Worm (Caenorhabditis elegans) whole organism, L1 larva: Measurements from ENCODE around the gene str-31.

Experiments used
- Y116A8C.19 ChIP-seq: sonication (generic microtip); optimal IDR thresholded peaks from 2 replicates; lab custom pipeline; 2016; ENCODE audit warnings: missing compliant biosample characterization, missing genetic modification characterization, borderline replicate concordance
- alr-1 ChIP-seq: fragments of 200-800 bp; sonication (Bioruptor generic); optimal IDR thresholded peaks from 2 replicates; lab custom pipeline; 2018; ENCODE audit warnings: borderline replicate concordance, mild to moderate bottlenecking, missing genetic modification characterization, missing compliant biosample characterization
- blmp-1 ChIP-seq: fragments of 150-350 bp; optimal IDR thresholded peaks from 2 replicates; lab custom pipeline; 2014; ENCODE audit warnings: missing biosample characterization, missing genetic modification characterization
- ceh-63 ChIP-seq: fragments of 200-800 bp; sonication (Bioruptor generic); optimal IDR thresholded peaks from 2 replicates; lab custom pipeline; 2018; ENCODE audit warnings: mild to moderate bottlenecking, missing genetic modification characterization, missing compliant biosample characterization
- ceh-8 ChIP-seq: fragments of 200-800 bp; sonication (Bioruptor generic); optimal IDR thresholded peaks from 2 replicates; lab custom pipeline; 2018; ENCODE audit warnings: mild to moderate bottlenecking, missing genetic modification characterization, moderate library complexity, missing compliant biosample characterization
- ces-1 ChIP-seq: fragments of 150-350 bp; optimal IDR thresholded peaks from 2 replicates; lab custom pipeline; 2014; ENCODE audit warnings: missing biosample characterization, missing genetic modification reagents, missing genetic modification characterization
- dpl-1 ChIP-seq, 3 experiments: fragments of 150-350 bp in 2 of 3; sonication (generic microtip) in 1 of 3; optimal IDR thresholded peaks; 2 replicates each; lab custom pipeline; 2014 to 2017; ENCODE audit warnings: missing biosample characterization in 3 of 3, missing genetic modification characterization in 3 of 3, missing genetic modification reagents in 3 of 3
- efl-1 ChIP-seq, 4 experiments: fragments of 150-350 bp; optimal IDR thresholded peaks in 3 of 4; peaks in 1 of 4; 1 replicate in 1 of 4; 2 replicates in 3 of 4; lab custom pipeline; 2014; ENCODE audit warnings: missing biosample characterization in 2 of 4, missing genetic modification characterization in 2 of 4, missing genetic modification reagents in 2 of 4
- egl-13 ChIP-seq: sonication (generic microtip); optimal IDR thresholded peaks from 2 replicates; lab custom pipeline; 2016; ENCODE audit warnings: missing genotype, missing genetic modification reagents, missing genetic modification characterization, missing compliant biosample characterization
- elt-3 ChIP-seq, 6 experiments: fragments of 150-350 bp in 1 of 6; sonication (generic microtip); optimal IDR thresholded peaks; 2 replicates each; lab custom pipeline; 2017 to 2018; ENCODE audit warnings: missing biosample characterization in 6 of 6, missing genetic modification characterization in 6 of 6, inconsistent platforms in 1 of 6
- ets-5 ChIP-seq: fragments of 200-800 bp; sonication (Bioruptor generic); IDR thresholded peaks from 2 replicates; pipeline ENCODE4 v1.3.6; 2022; ENCODE audit warnings: missing genetic modification characterization, missing compliant biosample characterization
- fkh-10 ChIP-seq: sonication (generic microtip); optimal IDR thresholded peaks from 2 replicates; lab custom pipeline; 2017; ENCODE audit warnings: missing biosample characterization, missing genetic modification reagents, missing genetic modification characterization
- fkh-8 ChIP-seq: sonication (generic microtip); optimal IDR thresholded peaks from 2 replicates; lab custom pipeline; 2016; ENCODE audit warnings: mild to moderate bottlenecking, missing genetic modification characterization, missing compliant biosample characterization
- fos-1 ChIP-seq: fragments of 150-350 bp; optimal IDR thresholded peaks from 2 replicates; lab custom pipeline; 2014; ENCODE audit warnings: missing biosample characterization, missing genetic modification characterization
- grh-1 ChIP-seq: fragments of 200-800 bp; sonication (Bioruptor generic); IDR thresholded peaks from 2 replicates; pipeline ENCODE4 v1.3.6; 2022; ENCODE audit warnings: missing genetic modification reagents, missing genetic modification characterization, missing compliant biosample characterization
- hlh-4 ChIP-seq: sonication (generic microtip); optimal IDR thresholded peaks from 2 replicates; lab custom pipeline; 2016; ENCODE audit warnings: mild to moderate bottlenecking, missing genetic modification characterization, missing compliant biosample characterization
- irx-1 ChIP-seq: sonication (generic microtip); optimal IDR thresholded peaks from 2 replicates; lab custom pipeline; 2016; ENCODE audit warnings: missing genetic modification characterization, missing compliant biosample characterization
- lin-14 ChIP-seq: fragments of 200-800 bp; sonication (Bioruptor generic); optimal IDR thresholded peaks from 2 replicates; lab custom pipeline; 2018; ENCODE audit warnings: mild to moderate bottlenecking, missing genetic modification characterization, moderate library complexity, missing compliant biosample characterization
- lin-39 ChIP-seq: fragments of 150-350 bp; optimal IDR thresholded peaks from 2 replicates; lab custom pipeline; 2014; ENCODE audit warnings: missing biosample characterization, missing genetic modification reagents, missing genetic modification characterization
- lir-3 ChIP-seq: sonication (generic microtip); optimal IDR thresholded peaks from 2 replicates; lab custom pipeline; 2016; ENCODE audit warnings: mild to moderate bottlenecking, missing genetic modification characterization, moderate library complexity, missing compliant biosample characterization; ENCODE audit not compliant: poor library complexity
- mep-1 ChIP-seq: fragments of 150-350 bp; optimal IDR thresholded peaks from 2 replicates; lab custom pipeline; 2014; ENCODE audit warnings: missing biosample characterization, missing genetic modification characterization
- nhr-11 ChIP-seq: fragments of 150-350 bp; optimal IDR thresholded peaks from 2 replicates; lab custom pipeline; 2014; ENCODE audit warnings: missing biosample characterization, missing genetic modification characterization
- nhr-71 ChIP-seq: sonication (generic microtip); optimal IDR thresholded peaks from 2 replicates; lab custom pipeline; 2016; ENCODE audit warnings: mild to moderate bottlenecking, missing genetic modification characterization, moderate library complexity, missing compliant biosample characterization
- nhr-76 ChIP-seq: sonication (generic microtip); optimal IDR thresholded peaks from 2 replicates; lab custom pipeline; 2017; ENCODE audit warnings: missing biosample characterization, missing genetic modification characterization
- nhr-85 ChIP-seq: sonication (generic microtip); peaks from one replicate; lab custom pipeline; 2016; ENCODE audit warnings: missing genetic modification characterization, inconsistent platforms, missing compliant biosample characterization
- nhr-90 ChIP-seq: sonication (generic microtip); optimal IDR thresholded peaks from 2 replicates; lab custom pipeline; 2016; ENCODE audit warnings: mild to moderate bottlenecking, missing genetic modification characterization, missing compliant biosample characterization; ENCODE audit not compliant: poor library complexity
- pag-3 ChIP-seq: sonication (generic microtip); optimal IDR thresholded peaks from 2 replicates; lab custom pipeline; 2017; ENCODE audit warnings: missing genetic modification characterization, mild to moderate bottlenecking, missing compliant biosample characterization, antibody characterized with exemption, borderline replicate concordance; ENCODE audit not compliant: insufficient read depth
- pax-3 ChIP-seq: fragments of 200-800 bp; sonication (Bioruptor generic); optimal IDR thresholded peaks from 2 replicates; lab custom pipeline; 2018; ENCODE audit warnings: mild to moderate bottlenecking, missing genetic modification characterization, moderate library complexity, missing compliant biosample characterization
- pqm-1 ChIP-seq: sonication (generic microtip); optimal IDR thresholded peaks from 3 replicates; lab custom pipeline; 2017; ENCODE audit warnings: missing biosample characterization, missing genetic modification characterization
- rnt-1 ChIP-seq: sonication (generic microtip); optimal IDR thresholded peaks from 2 replicates; lab custom pipeline; 2016; ENCODE audit warnings: mild to moderate bottlenecking, missing genetic modification characterization, moderate library complexity, missing compliant biosample characterization
- snu-23 ChIP-seq: sonication (generic microtip); optimal IDR thresholded peaks from 2 replicates; lab custom pipeline; 2016; ENCODE audit warnings: missing genetic modification characterization, missing compliant biosample characterization
- sptf-1 ChIP-seq: fragments of 150-350 bp; optimal IDR thresholded peaks from 2 replicates; lab custom pipeline; 2014; ENCODE audit warnings: missing biosample characterization, missing genetic modification characterization
- unc-130 ChIP-seq: fragments of 150-350 bp; optimal IDR thresholded peaks from 2 replicates; lab custom pipeline; 2017; ENCODE audit warnings: missing biosample characterization, missing genetic modification characterization, inconsistent platforms
- unc-86 ChIP-seq: sonication (generic microtip); optimal IDR thresholded peaks from 2 replicates; lab custom pipeline; 2016; ENCODE audit warnings: missing genetic modification characterization, missing compliant biosample characterization
- vab-15 ChIP-seq: sonication (generic microtip); optimal IDR thresholded peaks from 2 replicates; lab custom pipeline; 2017; ENCODE audit warnings: missing genotype, mild to moderate bottlenecking, missing genetic modification characterization, missing compliant biosample characterization
- xbp-1 ChIP-seq: sonication (generic microtip); optimal IDR thresholded peaks from 2 replicates; lab custom pipeline; 2016; ENCODE audit warnings: missing genetic modification characterization, missing compliant biosample characterization
- zag-1 ChIP-seq: fragments of 150-350 bp; optimal IDR thresholded peaks from 2 replicates; lab custom pipeline; 2014; ENCODE audit warnings: missing biosample characterization, missing genetic modification characterization
- zip-4 ChIP-seq: fragments of 200-800 bp; sonication (Bioruptor generic); optimal IDR thresholded peaks from 2 replicates; lab custom pipeline; 2018; ENCODE audit warnings: mild to moderate bottlenecking, missing genetic modification characterization, moderate library complexity, missing compliant biosample characterization

Gene str-31

ce11 chrV:7538018-7538417 is 29.6 kb upstream of the str-31 start, which contains the start of gene C54F6.12:
TSS of gene C54F6.12 (minus strand) at chrV:7538118.
- TF ChIP-seq irx-1 (no peak), xbp-1 (no peak), zag-1 (tag; lab: Kevin White, UChicago) (no peak), Y116A8C.19 (no peak), nhr-90 (no peak), sptf-1 (tag; lab: Kevin White, UChicago) (no peak), snu-23 (GFP tag; lab: Kevin White, UChicago) (no peak), pqm-1 (tag; lab: Kevin White, UChicago) (no peak), nhr-71 (no peak), grh-1 (GFP tag; lab: Robert Waterston, UW) (no peak), nhr-85 (tag; lab: Kevin White, UChicago) (no peak)
- TF ChIP-seq, all 84 proteins: peak for 0

- no peak for TF ChIP-seq efl-1 (optimal IDR thresholded peaks at IDR 0.05; lab: Kevin White, UChicago)
- peak in 1 of 2 experiments; percentile 50 for TF ChIP-seq efl-1 (GFP tag; optimal IDR thresholded peaks at IDR 0.05 in 1 of 2; lab: Kevin White, UChicago)
- TF ChIP-seq zag-1 (tag; lab: Kevin White, UChicago), result no peak
- TF ChIP-seq, all 84 proteins: peak for 1
These were observed 24.5 kb upstream of the str-31 start, which contains the start of gene C54F6.3 for ce11 chrV:7532947-7533346. TSS of gene C54F6.3 (plus strand) at chrV:7533247.

ce11 chrV:7529840-7530239 is 21.4 kb upstream of the str-31 start, which contains the start of gene swt-2:
TSS of gene swt-2 (plus strand) at chrV:7530140.
- no peak for TF ChIP-seq hlh-4
- no peak for TF ChIP-seq pax-3 (tag; lab: Kevin White, UChicago)
- no peak for TF ChIP-seq ets-5 (GFP tag; lab: Robert Waterston, UW)
- TF ChIP-seq fos-1, result no peak
- TF ChIP-seq fkh-10 (GFP tag; lab: Kevin White, UChicago), result no peak
- no peak for TF ChIP-seq dpl-1 (GFP tag; optimal IDR thresholded peaks at IDR 0.05; lab: Kevin White, UChicago)
- TF ChIP-seq irx-1, result no peak
- TF ChIP-seq, all 84 proteins: peak for 0

- TF ChIP-seq nhr-76 (no peak), ces-1 (GFP tag; lab: Kevin White, UChicago) (no peak), efl-1 (optimal IDR thresholded peaks at IDR 0.05; lab: Kevin White, UChicago) (no peak), efl-1 (GFP tag; optimal IDR thresholded peaks at IDR 0.05 in 1 of 2; lab: Kevin White, UChicago) (no peak), zag-1 (tag; lab: Kevin White, UChicago) (no peak), lin-14 (GFP tag; lab: Kevin White, UChicago) (no peak), unc-130 (no peak), nhr-71 (no peak), vab-15 (tag; lab: Kevin White, UChicago) (no peak), elt-3 (tag; optimal IDR thresholded peaks at IDR 0.05; lab: Kevin White, UChicago) (no peak), rnt-1 (no peak), ceh-63 (GFP tag; lab: Kevin White, UChicago) (no peak), mep-1 (tag; lab: Kevin White, UChicago) (no peak)
These were observed 20.4 kb upstream of the str-31 start, which contains the start of gene C54F6.5 for ce11 chrV:7528816-7529215. TSS of gene C54F6.5 (plus strand) at chrV:7529116.

ce11 chrV:7527153-7527552 is 18.7 kb upstream of the str-31 start, which contains the start of gene C54F6.17:
TSS of gene C54F6.17 (plus strand) at chrV:7527453.
- no peak for TF ChIP-seq egl-13
- no peak for TF ChIP-seq ceh-8
- no peak for TF ChIP-seq fkh-8
- TF ChIP-seq sptf-1 (tag; lab: Kevin White, UChicago), result no peak
- TF ChIP-seq nhr-11 (tag; lab: Kevin White, UChicago), result no peak
- TF ChIP-seq ceh-63 (GFP tag; lab: Kevin White, UChicago), result no peak
- no peak for TF ChIP-seq lin-39 (tag; lab: Kevin White, UChicago)

ce11 chrV:7525695-7526094 is 17.2 kb upstream of the str-31 start, which contains the start of gene C54F6.18:
TSS of gene C54F6.18 (plus strand) at chrV:7525995.
- no peak for TF ChIP-seq pag-3 (tag; lab: Kevin White, UChicago)
- TF ChIP-seq lir-3 (tag; lab: Kevin White, UChicago), result no peak
- no peak for TF ChIP-seq alr-1 (tag; lab: Kevin White, UChicago)
- no peak for TF ChIP-seq unc-86
- TF ChIP-seq vab-15 (tag; lab: Kevin White, UChicago), result no peak
- TF ChIP-seq lin-14 (GFP tag; lab: Kevin White, UChicago), result no peak
- no peak for TF ChIP-seq Y116A8C.19
- TF ChIP-seq blmp-1 (tag; lab: Kevin White, UChicago), result no peak
- no peak for TF ChIP-seq rnt-1
- TF ChIP-seq ces-1 (GFP tag; lab: Kevin White, UChicago), result no peak
- no peak for TF ChIP-seq zip-4 (GFP tag; lab: Kevin White, UChicago)
